Worm (Caenorhabditis elegans): ENCODE measurements around the gene clr-1.

- TF ChIP-seq fkh-10 (GFP tag; optimal IDR thresholded peaks at IDR 0.05): no peak
- TF ChIP-seq unc-3 (GFP tag; conservative IDR thresholded peaks at IDR 0.05): no peak
- no peak for TF ChIP-seq unc-3 (tag; optimal IDR thresholded peaks at IDR 0.05)
- TF ChIP-seq nhr-232 (tag; optimal IDR thresholded peaks at IDR 0.05): no peak
- TF ChIP-seq ama-1 (optimal IDR thresholded peaks at IDR 0.05): no peak
- TF ChIP-seq ceh-9 (tag; optimal IDR thresholded peaks at IDR 0.05): no peak
- TF ChIP-seq nhr-11 (tag; optimal IDR thresholded peaks at IDR 0.05): no peak
- TF ChIP-seq unc-86 (tag; optimal IDR thresholded peaks at IDR 0.05): no peak
- TF ChIP-seq hlh-6 (tag; optimal IDR thresholded peaks at IDR 0.05): no peak
- TF ChIP-seq ref-2 (tag; optimal IDR thresholded peaks at IDR 0.05): no peak
- TF ChIP-seq Y22D7AL.16 (tag; optimal IDR thresholded peaks at IDR 0.05): no peak
- no peak for TF ChIP-seq unc-55 (GFP tag; optimal IDR thresholded peaks at IDR 0.05)
- no peak for TF ChIP-seq ceh-30 (tag; optimal IDR thresholded peaks at IDR 0.05)
These were observed 19.7 kb upstream of the clr-1 start, which contains the start of gene nmr-1 for ce11 chrII:5446506-5446905.
